Worm (Caenorhabditis elegans) whole organism, young adult: ENCODE data around the gene ccz-1.

Experiments
- ama-1 ChIP-seq, 3 experiments: fragments of 150-350 bp in 1 of 3; sonication (generic microtip) in 2 of 3; optimal IDR thresholded peaks; 2 replicates each; lab custom pipeline; 2014 to 2018; ENCODE audit warnings: missing biosample characterization in 2 of 3, missing genetic modification characterization in 2 of 3, missing genetic modification reagents in 2 of 3
- aptf-2 ChIP-seq: fragments of 200-800 bp; sonication (Bioruptor generic); conservative IDR thresholded peaks from 2 replicates; pipeline ENCODE4 v1.3.6; 2022; ENCODE audit warnings: missing genetic modification reagents, missing genetic modification characterization, missing compliant biosample characterization
- ccch-3 ChIP-seq: fragments of 200-800 bp; sonication (Bioruptor generic); optimal IDR thresholded peaks from 2 replicates; lab custom pipeline; 2018; ENCODE audit warnings: mild to moderate bottlenecking, missing genetic modification characterization, missing compliant biosample characterization
- dox-1 ChIP-seq: fragments of 200-800 bp; sonication (Bioruptor generic); IDR thresholded peaks from 2 replicates; pipeline ENCODE4 v1.3.6; 2022; ENCODE audit warnings: missing genetic modification reagents, missing genetic modification characterization, missing compliant biosample characterization
- nfya-1 ChIP-seq: sonication (generic microtip); optimal IDR thresholded peaks from 2 replicates; lab custom pipeline; 2017; ENCODE audit warnings: antibody characterized with exemption, missing compliant biosample characterization, missing genetic modification characterization, borderline replicate concordance; ENCODE audit not compliant: insufficient read depth
- nhr-80 ChIP-seq: sonication (generic microtip); optimal IDR thresholded peaks from 2 replicates; lab custom pipeline; 2016; ENCODE audit warnings: missing genetic modification characterization, missing compliant biosample characterization
- sdz-38 ChIP-seq: sonication (generic microtip); optimal IDR thresholded peaks from 2 replicates; lab custom pipeline; 2016; ENCODE audit warnings: missing genotype, missing genetic modification characterization, missing compliant biosample characterization
- unc-62 ChIP-seq: fragments of 150-350 bp; optimal IDR thresholded peaks from 2 replicates; lab custom pipeline; 2014; ENCODE audit warnings: missing biosample characterization, missing genetic modification reagents, missing genetic modification characterization
- ztf-26 ChIP-seq: sonication (generic microtip); optimal IDR thresholded peaks from 2 replicates; lab custom pipeline; 2017; ENCODE audit warnings: missing genetic modification characterization, missing compliant biosample characterization
- ztf-3 ChIP-seq: fragments of 200-800 bp; sonication (Bioruptor generic); optimal IDR thresholded peaks from 2 replicates; lab custom pipeline; 2018; ENCODE audit warnings: mild to moderate bottlenecking, missing genetic modification characterization, missing compliant biosample characterization

ce11 chrV:13687504-13687903, 8.8 kb downstream of the ccz-1 start:
- no peak for TF ChIP-seq nhr-80
- TF ChIP-seq unc-62: no peak
- TF ChIP-seq sdz-38: no peak
- no peak for TF ChIP-seq nfya-1
- no peak for TF ChIP-seq ccch-3
- TF ChIP-seq aptf-2 (GFP tag; lab: Robert Waterston, UW): no peak
- no peak for TF ChIP-seq dox-1 (GFP tag; lab: Robert Waterston, UW)
- TF ChIP-seq ztf-3 (GFP tag; lab: Kevin White, UChicago): no peak
- no peak for TF ChIP-seq ama-1 (optimal IDR thresholded peaks at IDR 0.05; lab: Kevin White, UChicago)
- TF ChIP-seq ama-1 (GFP tag; optimal IDR thresholded peaks at IDR 0.05; lab: Kevin White, UChicago): no peak
- no peak for TF ChIP-seq ztf-26 (tag; lab: Kevin White, UChicago)
